Fruit fly (Drosophila melanogaster) whole organism, embryonic: Measurements from ENCODE around the gene CG17118.

Experiments
- Aef1 ChIP-seq: fragments of 200-800 bp; sonication (Bioruptor generic); IDR thresholded peaks from 3 replicates; pipeline ENCODE4 v1.3.6; 2022; ENCODE audit warnings: missing biosample characterization, missing genetic modification characterization
- Atf-2 ChIP-seq: fragments of 200-800 bp; sonication (Bioruptor generic); optimal IDR thresholded peaks from 2 replicates; lab custom pipeline; 2016; ENCODE audit warnings: missing biosample characterization, missing genetic modification characterization
- B-H2 ChIP-seq: fragments of 200-800 bp; sonication (Bioruptor generic); optimal IDR thresholded peaks from 2 replicates; lab custom pipeline; 2018; ENCODE audit warnings: missing biosample characterization, mild to moderate bottlenecking, missing genetic modification characterization
- CG1024 ChIP-seq: fragments of 200-800 bp; sonication (Bioruptor generic); IDR thresholded peaks from 2 replicates; pipeline ENCODE4 v1.3.6; 2022; ENCODE audit warnings: missing biosample characterization, missing genetic modification characterization
- CG11723 ChIP-seq: fragments of 200-800 bp; sonication (Bioruptor generic); optimal IDR thresholded peaks from 2 replicates; lab custom pipeline; 2017; ENCODE audit warnings: missing biosample characterization, mild to moderate bottlenecking, missing genetic modification characterization
- CG13424 ChIP-seq: fragments of 200-800 bp; sonication (Bioruptor generic); optimal IDR thresholded peaks from 2 replicates; lab custom pipeline; 2019; ENCODE audit warnings: missing biosample characterization, mild to moderate bottlenecking, missing genetic modification characterization, moderate library complexity
- CG14965 ChIP-seq: fragments of 200-800 bp; sonication (Bioruptor generic); optimal IDR thresholded peaks from 2 replicates; lab custom pipeline; 2016; ENCODE audit warnings: missing biosample characterization, missing genetic modification characterization, borderline replicate concordance
- CG15601 ChIP-seq: fragments of 200-800 bp; sonication (Bioruptor generic); optimal IDR thresholded peaks from 3 replicates; lab custom pipeline; 2019; ENCODE audit warnings: missing biosample characterization, mild to moderate bottlenecking, missing genetic modification characterization, moderate library complexity
- CG17912 ChIP-seq: fragments of 200-800 bp; sonication (Bioruptor generic); optimal IDR thresholded peaks from 2 replicates; lab custom pipeline; 2018; ENCODE audit warnings: missing biosample characterization, mild to moderate bottlenecking, missing genetic modification characterization
- CG18599 ChIP-seq: fragments of 200-800 bp; sonication (Bioruptor generic); optimal IDR thresholded peaks from 3 replicates; lab custom pipeline; 2017; ENCODE audit warnings: missing biosample characterization, missing genetic modification characterization, mild to moderate bottlenecking, moderate library complexity, missing genetic modification reagents
- CG2120 ChIP-seq: fragments of 200-800 bp; sonication (Bioruptor generic); optimal IDR thresholded peaks from 3 replicates; lab custom pipeline; 2016; ENCODE audit warnings: missing biosample characterization, missing genetic modification characterization
- CG2712 ChIP-seq: fragments of 200-800 bp; optimal IDR thresholded peaks from 3 replicates; lab custom pipeline; 2019; ENCODE audit warnings: missing biosample characterization, mild to moderate bottlenecking, missing genetic modification characterization, moderate library complexity
- CG30020 ChIP-seq: fragments of 200-800 bp; optimal IDR thresholded peaks from 2 replicates; lab custom pipeline; 2019; ENCODE audit warnings: missing biosample characterization, mild to moderate bottlenecking, missing genetic modification characterization, moderate library complexity
- CG31441 ChIP-seq: fragments of 200-800 bp; sonication (Bioruptor generic); IDR thresholded peaks from 2 replicates; pipeline ENCODE4 v1.3.6; 2022; ENCODE audit warnings: missing biosample characterization, missing genetic modification characterization
- CG3838 ChIP-seq: fragments of 200-800 bp; sonication (Bioruptor generic); optimal IDR thresholded peaks from 3 replicates; lab custom pipeline; 2016; ENCODE audit warnings: missing biosample characterization, missing genetic modification characterization
- CG42726 ChIP-seq: fragments of 200-800 bp; sonication (Bioruptor generic); IDR thresholded peaks from 2 replicates; pipeline ENCODE4 v1.3.6; 2022; ENCODE audit warnings: missing biosample characterization, missing genetic modification characterization; ENCODE audit not compliant: partially characterized antibody
- CG4854 ChIP-seq: fragments of 200-800 bp; sonication (Bioruptor generic); optimal IDR thresholded peaks from 2 replicates; lab custom pipeline; 2016; ENCODE audit warnings: missing biosample characterization, missing genetic modification characterization, inconsistent platforms
- CG6813 ChIP-seq: fragments of 200-800 bp; sonication (Bioruptor generic); optimal IDR thresholded peaks from 2 replicates; lab custom pipeline; 2017; ENCODE audit warnings: missing biosample characterization, missing genetic modification characterization, mild to moderate bottlenecking, moderate library complexity, missing genetic modification reagents
- CHES-1-like ChIP-seq: fragments of 200-800 bp; sonication (Bioruptor generic); optimal IDR thresholded peaks from 2 replicates; lab custom pipeline; 2016; ENCODE audit warnings: missing biosample characterization, missing genetic modification characterization
- CoRest ChIP-seq: fragments of 200-800 bp; sonication (Bioruptor generic); optimal IDR thresholded peaks from 3 replicates; lab custom pipeline; 2018; ENCODE audit warnings: missing biosample characterization, mild to moderate bottlenecking, missing genetic modification characterization, moderate library complexity
- Ets65A ChIP-seq: fragments of 200-800 bp; sonication (Bioruptor generic); peaks from one replicate; lab custom pipeline; 2016; ENCODE audit warnings: missing biosample characterization, missing genetic modification characterization
- H15 ChIP-seq: fragments of 200-800 bp; sonication (Bioruptor generic); IDR thresholded peaks from 3 replicates; pipeline ENCODE4 v1.3.6; 2022; ENCODE audit warnings: missing biosample characterization, missing genetic modification characterization
- H2.0 ChIP-seq: fragments of 200-800 bp; sonication (Bioruptor generic); IDR thresholded peaks from 2 replicates; pipeline ENCODE4 v1.3.6; 2022; ENCODE audit warnings: missing biosample characterization, missing genetic modification characterization
- HLH3B ChIP-seq: fragments of 200-800 bp; sonication (Bioruptor generic); IDR thresholded peaks from 2 replicates; pipeline ENCODE4 v1.3.6; 2022; ENCODE audit warnings: missing biosample characterization, missing genetic modification characterization
- Hmx ChIP-seq: fragments of 200-800 bp; sonication (Bioruptor generic); optimal IDR thresholded peaks from 2 replicates; lab custom pipeline; 2016; ENCODE audit warnings: missing biosample characterization, missing genetic modification characterization
- Hr3 ChIP-seq: fragments of 200-800 bp; sonication (Bioruptor generic); optimal IDR thresholded peaks from 3 replicates; lab custom pipeline; 2016; ENCODE audit warnings: missing biosample characterization, missing genetic modification characterization
- Meics ChIP-seq: fragments of 200-800 bp; sonication (Bioruptor generic); optimal IDR thresholded peaks from 2 replicates; lab custom pipeline; 2017; ENCODE audit warnings: missing biosample characterization, mild to moderate bottlenecking, missing genetic modification characterization
- Nf-YB ChIP-seq: fragments of 200-800 bp; sonication (Bioruptor generic); optimal IDR thresholded peaks from 3 replicates; lab custom pipeline; 2019; ENCODE audit warnings: missing biosample characterization, mild to moderate bottlenecking, missing genetic modification characterization, moderate library complexity
- Opbp ChIP-seq: fragments of 200-800 bp; sonication (Bioruptor generic); IDR thresholded peaks from 3 replicates; pipeline ENCODE4 v1.3.6; 2022; ENCODE audit warnings: missing biosample characterization, missing genetic modification characterization; ENCODE audit not compliant: partially characterized antibody
- Optix ChIP-seq: fragments of 200-800 bp; sonication (Bioruptor generic); IDR thresholded peaks from 3 replicates; pipeline ENCODE4 v1.3.6; 2022; ENCODE audit warnings: missing biosample characterization, missing genetic modification characterization
- Rfx ChIP-seq: fragments of 200-800 bp; sonication (Bioruptor generic); IDR thresholded peaks from 2 replicates; pipeline ENCODE4 v1.3.6; 2022; ENCODE audit warnings: missing biosample characterization, missing genetic modification characterization
- Scr ChIP-seq: fragments of 200-800 bp; sonication (Bioruptor generic); IDR thresholded peaks from 2 replicates; pipeline ENCODE4 v1.3.6; 2022; ENCODE audit warnings: missing biosample characterization, missing genetic modification characterization; ENCODE audit not compliant: partially characterized antibody
- Ssrp ChIP-seq: fragments of 200-800 bp; sonication (Bioruptor generic); optimal IDR thresholded peaks from 2 replicates; lab custom pipeline; 2018; ENCODE audit warnings: missing biosample characterization, mild to moderate bottlenecking, missing genetic modification characterization, moderate library complexity
- Stat92E ChIP-seq, 3 experiments: fragments of >200 bp in 2 of 3; fragments of 200-800 bp in 1 of 3; sonication (Bioruptor generic) in 1 of 3; optimal IDR thresholded peaks; 2 replicates each; lab custom pipeline; 2017 to 2019; ENCODE audit warnings: missing biosample characterization in 3 of 3, missing genetic modification characterization in 3 of 3, mild to moderate bottlenecking in 1 of 3, moderate library complexity in 1 of 3
- ac ChIP-seq: fragments of 200-800 bp; sonication (Bioruptor generic); optimal IDR thresholded peaks from 3 replicates; lab custom pipeline; 2017; ENCODE audit warnings: missing biosample characterization, mild to moderate bottlenecking, missing genetic modification characterization
- bab2 ChIP-seq: fragments of 200-800 bp; sonication (Bioruptor generic); optimal IDR thresholded peaks from 2 replicates; lab custom pipeline; 2016; ENCODE audit warnings: missing biosample characterization, missing genetic modification characterization
- corto ChIP-seq: fragments of 200-800 bp; sonication (Bioruptor generic); optimal IDR thresholded peaks from 2 replicates; lab custom pipeline; 2016; ENCODE audit warnings: missing biosample characterization, mild to moderate bottlenecking, missing genetic modification characterization, moderate library complexity
- disco-r ChIP-seq: fragments of 200-800 bp; sonication (Bioruptor generic); optimal IDR thresholded peaks from 2 replicates; lab custom pipeline; 2016; ENCODE audit warnings: missing biosample characterization, missing genetic modification characterization
- exex ChIP-seq: fragments of 200-800 bp; sonication (Bioruptor generic); optimal IDR thresholded peaks from 4 replicates; lab custom pipeline; 2018; ENCODE audit warnings: missing biosample characterization, mild to moderate bottlenecking, missing genetic modification characterization, moderate library complexity
- fd102C ChIP-seq: fragments of 200-800 bp; sonication (Bioruptor generic); optimal IDR thresholded peaks from 2 replicates; lab custom pipeline; 2018; ENCODE audit warnings: missing biosample characterization, mild to moderate bottlenecking, missing genetic modification characterization, moderate library complexity
- klu ChIP-seq: fragments of 200-800 bp; sonication (Bioruptor generic); IDR thresholded peaks from 2 replicates; pipeline ENCODE4 v1.3.6; 2022; ENCODE audit warnings: missing biosample characterization, missing genetic modification characterization
- nau ChIP-seq: fragments of 200-800 bp; sonication (Bioruptor generic); optimal IDR thresholded peaks from 3 replicates; lab custom pipeline; 2017; ENCODE audit warnings: missing biosample characterization, mild to moderate bottlenecking, missing genetic modification characterization, missing genetic modification reagents
- pzg ChIP-seq: fragments of 200-800 bp; sonication (Bioruptor generic); optimal IDR thresholded peaks from 3 replicates; lab custom pipeline; 2018; ENCODE audit warnings: missing biosample characterization, mild to moderate bottlenecking, missing genetic modification characterization, moderate library complexity
- ro ChIP-seq: fragments of 200-800 bp; sonication (Bioruptor generic); IDR thresholded peaks from 2 replicates; pipeline ENCODE4 v1.3.6; 2022; ENCODE audit warnings: missing biosample characterization, missing genetic modification characterization
- slbo ChIP-seq: fragments of 200-800 bp; sonication (Bioruptor generic); IDR thresholded peaks from 2 replicates; pipeline ENCODE4 v1.3.6; 2022; ENCODE audit warnings: missing biosample characterization, missing genetic modification characterization
- sug ChIP-seq: fragments of 200-800 bp; optimal IDR thresholded peaks from 2 replicates; lab custom pipeline; 2019; ENCODE audit warnings: missing biosample characterization, mild to moderate bottlenecking, missing genetic modification characterization, moderate library complexity
- unc-4 ChIP-seq: fragments of 200-800 bp; sonication (Bioruptor generic); IDR thresholded peaks from 2 replicates; pipeline ENCODE4 v1.3.6; 2022; ENCODE audit warnings: missing biosample characterization, missing genetic modification characterization; ENCODE audit not compliant: partially characterized antibody
- zf30C ChIP-seq: fragments of 200-800 bp; sonication (Bioruptor generic); optimal IDR thresholded peaks from 3 replicates; lab custom pipeline; 2018; ENCODE audit warnings: missing biosample characterization, mild to moderate bottlenecking, missing genetic modification characterization

Gene CG17118

DNA sequence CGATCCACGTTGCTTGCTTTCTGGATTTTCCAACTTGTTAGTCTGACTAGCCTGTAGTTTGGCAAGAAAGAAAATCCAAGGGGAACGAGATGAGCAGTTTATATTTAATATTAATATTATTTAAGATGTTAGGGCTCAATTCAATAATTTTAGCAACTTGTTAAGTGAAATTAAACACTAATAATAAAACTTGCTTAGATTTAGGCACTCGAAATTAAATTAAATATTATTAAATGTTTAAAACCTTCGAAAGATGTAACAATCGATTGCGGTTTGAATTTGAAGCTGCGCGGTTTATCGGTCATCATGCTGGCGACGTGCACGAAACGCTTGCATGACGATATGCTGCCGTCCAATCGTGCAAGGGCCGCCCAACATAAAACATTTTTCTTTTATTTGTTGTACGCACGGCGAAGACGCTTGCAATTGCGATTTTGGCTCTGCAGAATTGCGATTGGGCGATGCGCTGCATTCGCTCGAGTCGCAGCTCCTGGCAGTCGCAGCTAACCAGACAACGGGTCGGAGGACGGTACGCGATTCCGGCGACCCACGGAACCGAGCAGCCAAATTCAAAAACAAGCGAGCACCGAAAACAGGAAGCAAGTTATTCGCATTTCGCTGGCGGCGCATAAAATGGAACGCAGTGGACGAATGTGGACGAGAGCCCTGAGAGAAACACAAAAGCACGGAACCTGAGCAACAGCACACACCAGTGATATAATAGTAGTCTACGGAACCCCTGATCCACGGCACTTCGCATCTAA, 7.1 kb downstream of the CG17118 start, which contains the start of the genes Vha16-5 and CG12299 (continued):
- TF ChIP-seq disco-r (GFP tag; lab: Kevin White, UChicago) (peak; percentile 82), CG15601 (tag; lab: Kevin White, UChicago) (peak; percentile 76), Optix (peak; percentile 92), unc-4 (GFP tag; lab: Robert Waterston, UW) (peak; percentile 69), CG3838 (GFP tag; lab: Kevin White, UChicago) (peak; percentile 57), ro (peak; percentile 76), CG2712 (tag; lab: Kevin White, UChicago) (peak; percentile 81), Atf-2 (GFP tag; lab: Kevin White, UChicago) (peak; percentile 71), ac (GFP tag; lab: Kevin White, UChicago) (no peak), zf30C (GFP tag; lab: Kevin White, UChicago) (no peak), CG14965 (peak; percentile 9), CG42726 (peak; percentile 76; the same call in 1 of the 2 replicates), CG11723 (GFP tag; lab: Kevin White, UChicago) (peak; percentile 65), Meics (GFP tag; lab: Kevin White, UChicago) (peak; percentile 70), slbo (GFP tag; lab: Robert Waterston, UW) (peak; percentile 96), CG17912 (no peak), Hmx (no peak), CHES-1-like (peak; percentile 87), pzg (GFP tag; lab: Kevin White, UChicago) (peak; percentile 68), Hr3 (GFP tag; lab: Kevin White, UChicago) (peak; percentile 81), sug (tag; lab: Kevin White, UChicago) (no peak), CG31441 (GFP tag; lab: Robert Waterston, UW) (no peak; the same call in none of the 2 replicates), CG6813 (peak; percentile 2), CG13424 (tag; lab: Kevin White, UChicago) (peak; percentile 92), exex (tag; lab: Kevin White, UChicago) (no peak), Opbp (GFP tag; lab: Robert Waterston, UW) (peak; percentile 94), fd102C (GFP tag; lab: Kevin White, UChicago) (no peak), klu (peak; percentile 54; the same call in 1 of the 2 replicates), Scr (GFP tag; lab: Robert Waterston, UW) (peak; percentile 74), CG30020 (peak; percentile 70), Rfx (GFP tag; lab: Robert Waterston, UW) (peak; percentile 96), CG1024 (GFP tag; lab: Robert Waterston, UW) (peak; percentile 88), CG4854 (GFP tag; lab: Kevin White, UChicago) (peak; percentile 65), CG18599 (GFP tag; lab: Kevin White, UChicago) (no peak), corto (GFP tag; lab: Kevin White, UChicago) (no peak), H15 (GFP tag; lab: Robert Waterston, UW) (peak; percentile 96), Aef1 (GFP tag; lab: Robert Waterston, UW) (peak; percentile 92), bab2 (peak; percentile 83), B-H2 (GFP tag; lab: Kevin White, UChicago) (no peak), Nf-YB (GFP tag; lab: Kevin White, UChicago) (no peak), Ets65A (peak; percentile 99), Ssrp (tag; lab: Kevin White, UChicago) (peak; percentile 80), nau (GFP tag; lab: Kevin White, UChicago) (no peak), Stat92E (GFP tag; optimal IDR thresholded peaks at IDR 0.05; lab: Kevin White, UChicago) (no peak), CoRest (tag; lab: Kevin White, UChicago) (peak; percentile 74), CG2120 (GFP tag; lab: Kevin White, UChicago) (peak; percentile 93), HLH3B (GFP tag; lab: Robert Waterston, UW) (peak; percentile 93), H2.0 (GFP tag; lab: Robert Waterston, UW) (peak; percentile 95)
